Worm (Caenorhabditis elegans) whole organism, L1 larva: ENCODE measurements around the gene msp-3.
A peak's percentile ranks its signal among the peaks of the same experiment; 100 is the strongest.

ENCODE experiments used
- C16A3.4 ChIP-seq: fragments of 150-350 bp; optimal IDR thresholded peaks from 2 replicates; lab custom pipeline; 2014; ENCODE audit warnings: missing biosample characterization, missing genetic modification characterization
- F16B12.6 ChIP-seq: fragments of 150-350 bp; optimal IDR thresholded peaks from 2 replicates; lab custom pipeline; 2014; ENCODE audit warnings: missing biosample characterization, missing genetic modification characterization
- aha-1 ChIP-seq: fragments of 150-350 bp; optimal IDR thresholded peaks from 2 replicates; lab custom pipeline; 2014; ENCODE audit warnings: missing biosample characterization, missing genetic modification characterization
- alr-1 ChIP-seq: fragments of 200-800 bp; sonication (Bioruptor generic); optimal IDR thresholded peaks from 2 replicates; lab custom pipeline; 2018; ENCODE audit warnings: borderline replicate concordance, mild to moderate bottlenecking, missing genetic modification characterization, missing compliant biosample characterization
- aly-2 ChIP-seq: fragments of 150-350 bp; optimal IDR thresholded peaks from 2 replicates; lab custom pipeline; 2014; ENCODE audit warnings: missing biosample characterization, missing genetic modification characterization
- ama-1 ChIP-seq: fragments of 150-350 bp; optimal IDR thresholded peaks from 2 replicates; lab custom pipeline; 2014
- blmp-1 ChIP-seq: fragments of 150-350 bp; optimal IDR thresholded peaks from 2 replicates; lab custom pipeline; 2014; ENCODE audit warnings: missing biosample characterization, missing genetic modification characterization
- ceh-63 ChIP-seq: fragments of 200-800 bp; sonication (Bioruptor generic); optimal IDR thresholded peaks from 2 replicates; lab custom pipeline; 2018; ENCODE audit warnings: mild to moderate bottlenecking, missing genetic modification characterization, missing compliant biosample characterization
- ceh-8 ChIP-seq: fragments of 200-800 bp; sonication (Bioruptor generic); optimal IDR thresholded peaks from 2 replicates; lab custom pipeline; 2018; ENCODE audit warnings: mild to moderate bottlenecking, missing genetic modification characterization, moderate library complexity, missing compliant biosample characterization
- ceh-88 ChIP-seq: fragments of 200-800 bp; sonication (Bioruptor generic); IDR thresholded peaks from 2 replicates; pipeline ENCODE4 v1.3.6; 2022; ENCODE audit warnings: missing genetic modification characterization, missing compliant biosample characterization
- ceh-90 ChIP-seq: sonication (generic microtip); optimal IDR thresholded peaks from 2 replicates; lab custom pipeline; 2016; ENCODE audit warnings: missing genetic modification characterization, missing compliant biosample characterization
- ces-1 ChIP-seq: fragments of 150-350 bp; optimal IDR thresholded peaks from 2 replicates; lab custom pipeline; 2014; ENCODE audit warnings: missing biosample characterization, missing genetic modification reagents, missing genetic modification characterization
- dsc-1 ChIP-seq: sonication (generic microtip); optimal IDR thresholded peaks from 2 replicates; lab custom pipeline; 2016; ENCODE audit warnings: mild to moderate bottlenecking, missing genetic modification characterization, missing compliant biosample characterization
- efl-3 ChIP-seq: fragments of 200-800 bp; sonication (Bioruptor generic); optimal IDR thresholded peaks from 2 replicates; lab custom pipeline; 2018; ENCODE audit warnings: mild to moderate bottlenecking, missing genetic modification characterization, missing compliant biosample characterization
- egl-13 ChIP-seq: sonication (generic microtip); optimal IDR thresholded peaks from 2 replicates; lab custom pipeline; 2016; ENCODE audit warnings: missing genotype, missing genetic modification reagents, missing genetic modification characterization, missing compliant biosample characterization
- elt-2 ChIP-seq: sonication (generic microtip); optimal IDR thresholded peaks from 2 replicates; lab custom pipeline; 2016; ENCODE audit warnings: missing genetic modification characterization, mild to moderate bottlenecking, inconsistent platforms, missing compliant biosample characterization, missing genetic modification reagents
- ets-5 ChIP-seq: fragments of 200-800 bp; sonication (Bioruptor generic); IDR thresholded peaks from 2 replicates; pipeline ENCODE4 v1.3.6; 2022; ENCODE audit warnings: missing genetic modification characterization, missing compliant biosample characterization
- fkh-10 ChIP-seq: sonication (generic microtip); optimal IDR thresholded peaks from 2 replicates; lab custom pipeline; 2017; ENCODE audit warnings: missing biosample characterization, missing genetic modification reagents, missing genetic modification characterization
- fkh-4 ChIP-seq: sonication (generic microtip); optimal IDR thresholded peaks from 2 replicates; lab custom pipeline; 2016; ENCODE audit warnings: missing compliant biosample characterization, missing genetic modification characterization, borderline replicate concordance
- fos-1 ChIP-seq: fragments of 150-350 bp; optimal IDR thresholded peaks from 2 replicates; lab custom pipeline; 2014; ENCODE audit warnings: missing biosample characterization, missing genetic modification characterization
- hlh-4 ChIP-seq: sonication (generic microtip); optimal IDR thresholded peaks from 2 replicates; lab custom pipeline; 2016; ENCODE audit warnings: mild to moderate bottlenecking, missing genetic modification characterization, missing compliant biosample characterization
- irx-1 ChIP-seq: sonication (generic microtip); optimal IDR thresholded peaks from 2 replicates; lab custom pipeline; 2016; ENCODE audit warnings: missing genetic modification characterization, missing compliant biosample characterization
- jun-1 ChIP-seq: fragments of 150-350 bp; optimal IDR thresholded peaks from 2 replicates; lab custom pipeline; 2014; ENCODE audit warnings: missing biosample characterization, missing genetic modification reagents, missing genetic modification characterization
- lin-13 ChIP-seq: fragments of 150-350 bp; optimal IDR thresholded peaks from 2 replicates; lab custom pipeline; 2014; ENCODE audit warnings: missing biosample characterization, missing genetic modification reagents, missing genetic modification characterization
- lin-14 ChIP-seq: fragments of 200-800 bp; sonication (Bioruptor generic); optimal IDR thresholded peaks from 2 replicates; lab custom pipeline; 2018; ENCODE audit warnings: mild to moderate bottlenecking, missing genetic modification characterization, moderate library complexity, missing compliant biosample characterization
- lin-15B ChIP-seq: fragments of 150-350 bp; sonication (generic microtip); optimal IDR thresholded peaks from 3 replicates; lab custom pipeline; 2014; ENCODE audit warnings: missing biosample characterization, missing genetic modification characterization
- lin-39 ChIP-seq: fragments of 150-350 bp; optimal IDR thresholded peaks from 2 replicates; lab custom pipeline; 2014; ENCODE audit warnings: missing biosample characterization, missing genetic modification reagents, missing genetic modification characterization
- mab-9 ChIP-seq: fragments of 200-800 bp; sonication (Bioruptor generic); IDR thresholded peaks from 2 replicates; pipeline ENCODE4 v1.3.6; 2022; ENCODE audit warnings: missing genetic modification reagents, missing genetic modification characterization, missing compliant biosample characterization
- mef-2 ChIP-seq: fragments of 150-350 bp; optimal IDR thresholded peaks from 2 replicates; lab custom pipeline; 2014; ENCODE audit warnings: missing biosample characterization, missing genetic modification characterization
- nhr-11 ChIP-seq: fragments of 150-350 bp; optimal IDR thresholded peaks from 2 replicates; lab custom pipeline; 2014; ENCODE audit warnings: missing biosample characterization, missing genetic modification characterization
- nhr-12 ChIP-seq: sonication (generic microtip); optimal IDR thresholded peaks from 2 replicates; lab custom pipeline; 2017; ENCODE audit warnings: missing biosample characterization, missing genetic modification characterization
- nhr-20 ChIP-seq: sonication (generic microtip); optimal IDR thresholded peaks from 2 replicates; lab custom pipeline; 2016; ENCODE audit warnings: mild to moderate bottlenecking, missing genetic modification characterization, missing compliant biosample characterization
- nhr-47 ChIP-seq: sonication (generic microtip); optimal IDR thresholded peaks from 2 replicates; lab custom pipeline; 2016; ENCODE audit warnings: mild to moderate bottlenecking, missing genetic modification characterization, moderate library complexity, missing compliant biosample characterization
- nhr-76 ChIP-seq: sonication (generic microtip); optimal IDR thresholded peaks from 2 replicates; lab custom pipeline; 2017; ENCODE audit warnings: missing biosample characterization, missing genetic modification characterization
- nhr-84 ChIP-seq: sonication (generic microtip); optimal IDR thresholded peaks from 2 replicates; lab custom pipeline; 2017; ENCODE audit warnings: missing biosample characterization, missing genetic modification characterization
- nhr-90 ChIP-seq: sonication (generic microtip); optimal IDR thresholded peaks from 2 replicates; lab custom pipeline; 2016; ENCODE audit warnings: mild to moderate bottlenecking, missing genetic modification characterization, missing compliant biosample characterization; ENCODE audit not compliant: poor library complexity
- pax-3 ChIP-seq: fragments of 200-800 bp; sonication (Bioruptor generic); optimal IDR thresholded peaks from 2 replicates; lab custom pipeline; 2018; ENCODE audit warnings: mild to moderate bottlenecking, missing genetic modification characterization, moderate library complexity, missing compliant biosample characterization
- rnt-1 ChIP-seq: sonication (generic microtip); optimal IDR thresholded peaks from 2 replicates; lab custom pipeline; 2016; ENCODE audit warnings: mild to moderate bottlenecking, missing genetic modification characterization, moderate library complexity, missing compliant biosample characterization
- skn-1 ChIP-seq: fragments of 150-350 bp; optimal IDR thresholded peaks from 2 replicates; lab custom pipeline; 2014; ENCODE audit warnings: missing biosample characterization, missing genetic modification characterization
- snpc-4 ChIP-seq: fragments of 150-350 bp; optimal IDR thresholded peaks from 2 replicates; lab custom pipeline; 2014; ENCODE audit warnings: missing biosample characterization, missing genetic modification characterization
- snu-23 ChIP-seq: sonication (generic microtip); optimal IDR thresholded peaks from 2 replicates; lab custom pipeline; 2016; ENCODE audit warnings: missing genetic modification characterization, missing compliant biosample characterization
- sox-4 ChIP-seq: sonication (generic microtip); optimal IDR thresholded peaks from 2 replicates; lab custom pipeline; 2016; ENCODE audit warnings: missing genetic modification characterization, missing compliant biosample characterization
- sup-37 ChIP-seq: fragments of 200-800 bp; sonication (Bioruptor generic); optimal IDR thresholded peaks from 2 replicates; lab custom pipeline; 2018; ENCODE audit warnings: mild to moderate bottlenecking, missing genetic modification characterization, missing compliant biosample characterization
- swsn-7 ChIP-seq: sonication (generic microtip); optimal IDR thresholded peaks from 2 replicates; lab custom pipeline; 2016; ENCODE audit warnings: missing genetic modification characterization, missing compliant biosample characterization
- tlp-1 ChIP-seq: fragments of 150-350 bp; optimal IDR thresholded peaks from 2 replicates; lab custom pipeline; 2014; ENCODE audit warnings: missing biosample characterization, missing genetic modification characterization
- unc-130 ChIP-seq: fragments of 150-350 bp; optimal IDR thresholded peaks from 2 replicates; lab custom pipeline; 2017; ENCODE audit warnings: missing biosample characterization, missing genetic modification characterization, inconsistent platforms
- unc-30 ChIP-seq: sonication (generic microtip); optimal IDR thresholded peaks from 2 replicates; lab custom pipeline; 2017; ENCODE audit warnings: missing biosample characterization, missing genetic modification characterization
- unc-62 ChIP-seq: fragments of 150-350 bp; optimal IDR thresholded peaks from 2 replicates; lab custom pipeline; 2014; ENCODE audit warnings: missing biosample characterization, missing genetic modification reagents, missing genetic modification characterization
- unc-86 ChIP-seq: sonication (generic microtip); optimal IDR thresholded peaks from 2 replicates; lab custom pipeline; 2016; ENCODE audit warnings: missing genetic modification characterization, missing compliant biosample characterization
- unc-98 ChIP-seq: fragments of 200-800 bp; sonication (Bioruptor generic); IDR thresholded peaks from 2 replicates; pipeline ENCODE4 v1.3.6; 2022; ENCODE audit warnings: missing genetic modification characterization, missing compliant biosample characterization
- vab-15 ChIP-seq: sonication (generic microtip); optimal IDR thresholded peaks from 2 replicates; lab custom pipeline; 2017; ENCODE audit warnings: missing genotype, mild to moderate bottlenecking, missing genetic modification characterization, missing compliant biosample characterization
- zip-4 ChIP-seq: fragments of 200-800 bp; sonication (Bioruptor generic); optimal IDR thresholded peaks from 2 replicates; lab custom pipeline; 2018; ENCODE audit warnings: mild to moderate bottlenecking, missing genetic modification characterization, moderate library complexity, missing compliant biosample characterization

The msp-3 gene

DNA sequence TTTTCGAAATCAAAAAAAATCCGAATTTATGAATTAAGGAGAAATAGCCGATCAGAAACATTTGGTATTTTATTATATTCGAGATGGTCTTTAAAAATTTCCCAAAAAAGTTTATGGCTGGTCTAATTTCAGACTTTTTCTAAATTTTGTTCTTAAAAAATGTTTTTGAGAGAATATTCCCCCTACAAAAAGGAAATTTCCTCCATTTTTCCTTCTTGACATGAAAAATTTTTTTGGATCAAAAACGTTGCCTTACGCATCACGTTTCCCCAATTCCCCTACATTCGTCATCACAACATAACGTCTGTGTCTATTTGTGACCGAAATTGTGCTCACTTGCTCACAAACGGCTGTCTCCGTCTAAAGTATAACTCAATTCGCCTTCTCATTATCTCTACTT, 7.2 kb upstream of the msp-3 start:
- TF ChIP-seq ces-1 (GFP tag; lab: Kevin White, UChicago) (no peak), hlh-4 (tag; lab: Kevin White, UChicago) (no peak), aha-1 (tag; lab: Kevin White, UChicago) (no peak), ceh-88 (no peak)

DNA sequence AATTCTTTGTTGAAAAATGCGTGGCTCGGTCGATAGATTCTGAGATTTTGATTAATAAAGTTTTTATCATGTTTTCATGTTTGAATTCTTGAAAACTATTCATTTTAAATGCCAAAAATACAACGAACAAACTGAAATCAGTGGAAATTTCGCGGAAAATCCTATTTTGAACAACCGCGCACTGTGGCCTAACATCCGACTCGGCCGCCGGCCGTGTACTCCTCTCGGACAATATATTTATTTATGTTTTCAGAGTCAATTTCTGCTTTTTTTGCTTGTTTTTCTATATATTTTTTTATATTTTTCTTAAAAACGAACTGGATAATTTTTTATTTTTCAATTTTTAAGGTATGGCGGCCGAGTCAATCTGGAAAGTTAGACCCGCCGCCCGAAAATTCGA, 5.2 kb upstream of the msp-3 start, which contains the start of gene F26G1.1:
TSS of gene F26G1.1 (plus strand) at position 347 of the 400 bp plus-strand sequence.
- TF ChIP-seq elt-2 (tag; lab: Kevin White, UChicago): peak; percentile 92
- peak; percentile 94 for TF ChIP-seq fkh-4 (tag; lab: Kevin White, UChicago)
- TF ChIP-seq nhr-76 (tag; lab: Kevin White, UChicago): no peak
- no peak for TF ChIP-seq nhr-12 (tag; lab: Kevin White, UChicago)
- peak; percentile 98 for TF ChIP-seq ceh-90 (tag; lab: Kevin White, UChicago)
- no peak for TF ChIP-seq unc-62 (GFP tag; lab: Kevin White, UChicago)
- TF ChIP-seq lin-15B (tag; lab: Kevin White, UChicago): no peak
- TF ChIP-seq ets-5 (GFP tag; lab: Robert Waterston, UW): no peak
- peak; percentile 92 for TF ChIP-seq egl-13 (tag; lab: Kevin White, UChicago)
- TF ChIP-seq alr-1 (tag; lab: Kevin White, UChicago): no peak
- no peak for TF ChIP-seq nhr-11 (tag; lab: Kevin White, UChicago)
- TF ChIP-seq snu-23 (GFP tag; lab: Kevin White, UChicago): peak; percentile 66
- TF ChIP-seq unc-30 (tag; lab: Kevin White, UChicago): no peak
- peak; percentile 90 for TF ChIP-seq dsc-1
- peak; percentile 93 for TF ChIP-seq nhr-90
- TF ChIP-seq skn-1 (tag; lab: Kevin White, UChicago): peak; percentile 71
- TF ChIP-seq pax-3 (tag; lab: Kevin White, UChicago): peak; percentile 90
- peak; percentile 42 for TF ChIP-seq ceh-8
- peak; percentile 35; the same call in 1 of the 2 replicates for TF ChIP-seq ceh-88
- peak; percentile 18 for TF ChIP-seq fos-1 (tag; lab: Kevin White, UChicago)
- peak; percentile 82 for TF ChIP-seq unc-98 (GFP tag; lab: Robert Waterston, UW)
- no peak for TF ChIP-seq mef-2 (tag; lab: Kevin White, UChicago)
- TF ChIP-seq swsn-7 (tag; lab: Kevin White, UChicago): peak; percentile 78
- peak; percentile 50 for TF ChIP-seq F16B12.6 (tag; lab: Kevin White, UChicago)
- no peak for TF ChIP-seq tlp-1 (tag; lab: Kevin White, UChicago)
- no peak for TF ChIP-seq ama-1 (lab: Kevin White, UChicago)
- no peak for TF ChIP-seq nhr-84 (tag; lab: Kevin White, UChicago)
- TF ChIP-seq irx-1 (tag; lab: Kevin White, UChicago): peak; percentile 96
- peak; percentile 54 for TF ChIP-seq unc-130
- TF ChIP-seq lin-14: peak; percentile 65
- TF ChIP-seq sox-4 (tag; lab: Kevin White, UChicago): peak; percentile 84
- TF ChIP-seq vab-15: no peak
- peak; percentile 75 for TF ChIP-seq nhr-20 (tag; lab: Kevin White, UChicago)
- no peak for TF ChIP-seq jun-1 (tag; lab: Kevin White, UChicago)
- no peak for TF ChIP-seq ceh-63
- no peak for TF ChIP-seq aha-1 (tag; lab: Kevin White, UChicago)
- peak; percentile 56 for TF ChIP-seq zip-4 (GFP tag; lab: Kevin White, UChicago)
- TF ChIP-seq blmp-1 (tag; lab: Kevin White, UChicago): peak; percentile 46
- TF ChIP-seq lin-39: peak; percentile 47
- TF ChIP-seq unc-86 (tag; lab: Kevin White, UChicago): peak; percentile 69
- TF ChIP-seq aly-2 (tag; lab: Kevin White, UChicago): no peak
- TF ChIP-seq C16A3.4: peak; percentile 12
- peak; percentile 27 for TF ChIP-seq efl-3
- peak; percentile 89 for TF ChIP-seq nhr-47
- peak; percentile 61 for TF ChIP-seq sup-37 (GFP tag; lab: Kevin White, UChicago)
- TF ChIP-seq fkh-10 (GFP tag; lab: Kevin White, UChicago): no peak
- TF ChIP-seq lin-13 (GFP tag; lab: Kevin White, UChicago): peak; percentile 2
- TF ChIP-seq snpc-4 (tag; lab: Kevin White, UChicago): peak; percentile 30
- TF ChIP-seq hlh-4 (tag; lab: Kevin White, UChicago): peak; percentile 79
- peak; percentile 76 for TF ChIP-seq mab-9
- peak; percentile 98 for TF ChIP-seq rnt-1
